Fruit fly (Drosophila melanogaster) whole organism, embryonic: Measurements from ENCODE around the gene 5-HT2B.
A peak's percentile ranks its signal among the peaks of the same experiment; 100 is the strongest.

Experiments used
- CG1024 ChIP-seq: fragments of 200-800 bp; sonication (Bioruptor generic); IDR thresholded peaks from 2 replicates; pipeline ENCODE4 v1.3.6; 2022; ENCODE audit warnings: missing biosample characterization, missing genetic modification characterization
- CG10274 ChIP-seq: fragments of 200-800 bp; sonication (Bioruptor generic); optimal IDR thresholded peaks from 3 replicates; lab custom pipeline; 2017; ENCODE audit warnings: missing biosample characterization, mild to moderate bottlenecking, missing genetic modification characterization
- CG10543 ChIP-seq: fragments of 200-800 bp; sonication (Bioruptor generic); optimal IDR thresholded peaks from 3 replicates; lab custom pipeline; 2017; ENCODE audit warnings: missing biosample characterization, mild to moderate bottlenecking, missing genetic modification characterization, moderate library complexity
- CG10959 ChIP-seq: fragments of 200-800 bp; sonication (Bioruptor generic); IDR thresholded peaks from 2 replicates; pipeline ENCODE4 v1.3.6; 2022; ENCODE audit warnings: missing biosample characterization, missing genetic modification characterization
- CG11456 ChIP-seq: fragments of 200-800 bp; sonication (Bioruptor generic); IDR thresholded peaks from 3 replicates; pipeline ENCODE4 v1.3.6; 2022; ENCODE audit warnings: missing biosample characterization, missing genetic modification characterization
- CG11723 ChIP-seq: fragments of 200-800 bp; sonication (Bioruptor generic); optimal IDR thresholded peaks from 2 replicates; lab custom pipeline; 2017; ENCODE audit warnings: missing biosample characterization, mild to moderate bottlenecking, missing genetic modification characterization
- CG12744 ChIP-seq: fragments of 200-800 bp; sonication (Bioruptor generic); optimal IDR thresholded peaks from 2 replicates; lab custom pipeline; 2016; ENCODE audit warnings: missing biosample characterization, missing genetic modification characterization
- CG13424 ChIP-seq: fragments of 200-800 bp; sonication (Bioruptor generic); optimal IDR thresholded peaks from 2 replicates; lab custom pipeline; 2019; ENCODE audit warnings: missing biosample characterization, mild to moderate bottlenecking, missing genetic modification characterization, moderate library complexity
- CG13775 ChIP-seq: fragments of 200-800 bp; sonication (Bioruptor generic); optimal IDR thresholded peaks from 3 replicates; lab custom pipeline; 2017; ENCODE audit warnings: missing biosample characterization, mild to moderate bottlenecking, missing genetic modification characterization
- CG14050 ChIP-seq: fragments of 200-800 bp; sonication (Bioruptor generic); IDR thresholded peaks from 3 replicates; pipeline ENCODE4 v1.3.6; 2022; ENCODE audit warnings: missing biosample characterization, missing genetic modification characterization
- CG14441 ChIP-seq: fragments of 200-800 bp; sonication (Bioruptor generic); IDR thresholded peaks from 2 replicates; pipeline ENCODE4 v1.3.6; 2022; ENCODE audit warnings: missing biosample characterization, missing genetic modification characterization
- CG15073 ChIP-seq: fragments of 200-800 bp; sonication (Bioruptor generic); optimal IDR thresholded peaks from 2 replicates; lab custom pipeline; 2016; ENCODE audit warnings: missing biosample characterization, missing genetic modification characterization
- CG15601 ChIP-seq: fragments of 200-800 bp; sonication (Bioruptor generic); optimal IDR thresholded peaks from 3 replicates; lab custom pipeline; 2019; ENCODE audit warnings: missing biosample characterization, mild to moderate bottlenecking, missing genetic modification characterization, moderate library complexity
- CG2116 ChIP-seq: fragments of 200-800 bp; sonication (Bioruptor generic); optimal IDR thresholded peaks from 3 replicates; lab custom pipeline; 2018; ENCODE audit warnings: missing biosample characterization, mild to moderate bottlenecking, missing genetic modification characterization
- CG2199 ChIP-seq: fragments of 200-800 bp; sonication (Bioruptor generic); IDR thresholded peaks from 3 replicates; pipeline ENCODE4 v1.3.6; 2022; ENCODE audit warnings: missing biosample characterization, missing genetic modification characterization
- CG4360 ChIP-seq: fragments of 200-800 bp; sonication (Bioruptor generic); IDR thresholded peaks from 2 replicates; pipeline ENCODE4 v1.3.6; 2022; ENCODE audit warnings: missing biosample characterization, missing genetic modification characterization
- CG7271 ChIP-seq: fragments of 200-800 bp; sonication (Bioruptor generic); optimal IDR thresholded peaks from 2 replicates; lab custom pipeline; 2018; ENCODE audit warnings: missing biosample characterization, mild to moderate bottlenecking, missing genetic modification characterization, moderate library complexity
- CG7357 ChIP-seq: fragments of 200-800 bp; sonication (Bioruptor generic); IDR thresholded peaks from 3 replicates; pipeline ENCODE4 v1.3.6; 2022; ENCODE audit warnings: missing biosample characterization, missing genetic modification characterization
- CG7928 ChIP-seq: fragments of 200-800 bp; sonication (Bioruptor generic); optimal IDR thresholded peaks from 2 replicates; lab custom pipeline; 2017; ENCODE audit warnings: missing biosample characterization, mild to moderate bottlenecking, missing genetic modification characterization
- CG7987 ChIP-seq: fragments of 200-800 bp; sonication (Bioruptor generic); optimal IDR thresholded peaks from 2 replicates; lab custom pipeline; 2018; ENCODE audit warnings: missing biosample characterization, mild to moderate bottlenecking, missing genetic modification characterization, moderate library complexity
- D ChIP-seq, 2 experiments: fragments of 200-800 bp in 1 of 2; fragments of >200 bp in 1 of 2; sonication (Bioruptor generic) in 1 of 2; optimal IDR thresholded peaks; 2 replicates in 1 of 2; 3 replicates in 1 of 2; lab custom pipeline; 2017; ENCODE audit warnings: mild to moderate bottlenecking in 1 of 2, missing biosample characterization in 1 of 2, missing genetic modification characterization in 1 of 2, missing genetic modification reagents in 1 of 2
- Elba2 ChIP-seq: fragments of 200-800 bp; sonication (Bioruptor generic); optimal IDR thresholded peaks from 3 replicates; lab custom pipeline; 2016; ENCODE audit warnings: missing biosample characterization, missing genetic modification characterization
- Ets97D ChIP-seq: fragments of 200-800 bp; sonication (Bioruptor generic); optimal IDR thresholded peaks from 3 replicates; lab custom pipeline; 2016; ENCODE audit warnings: missing biosample characterization, missing genetic modification characterization
- Fer3 ChIP-seq: fragments of 200-800 bp; sonication (Bioruptor generic); optimal IDR thresholded peaks from 2 replicates; lab custom pipeline; 2018; ENCODE audit warnings: missing biosample characterization, mild to moderate bottlenecking, missing genetic modification characterization, moderate library complexity
- H15 ChIP-seq: fragments of 200-800 bp; sonication (Bioruptor generic); IDR thresholded peaks from 3 replicates; pipeline ENCODE4 v1.3.6; 2022; ENCODE audit warnings: missing biosample characterization, missing genetic modification characterization
- HLH3B ChIP-seq: fragments of 200-800 bp; sonication (Bioruptor generic); IDR thresholded peaks from 2 replicates; pipeline ENCODE4 v1.3.6; 2022; ENCODE audit warnings: missing biosample characterization, missing genetic modification characterization
- HLHmδ ChIP-seq: fragments of 200-800 bp; sonication (Bioruptor generic); optimal IDR thresholded peaks from 2 replicates; lab custom pipeline; 2018; ENCODE audit warnings: missing biosample characterization, mild to moderate bottlenecking, missing genetic modification characterization, moderate library complexity
- HmgZ ChIP-seq: fragments of 200-800 bp; sonication (Bioruptor generic); optimal IDR thresholded peaks from 2 replicates; lab custom pipeline; 2018; ENCODE audit warnings: missing biosample characterization, mild to moderate bottlenecking, missing genetic modification characterization
- Hr78 ChIP-seq, 2 experiments: fragments of 200-800 bp in 1 of 2; fragments of >200 bp in 1 of 2; sonication (Bioruptor generic) in 1 of 2; optimal IDR thresholded peaks; 2 replicates each; lab custom pipeline; 2017 to 2019; ENCODE audit warnings: missing biosample characterization in 2 of 2, missing genetic modification characterization in 2 of 2, mild to moderate bottlenecking in 1 of 2, moderate library complexity in 1 of 2
- Jarid2 ChIP-seq: fragments of 200-800 bp; sonication (Bioruptor generic); optimal IDR thresholded peaks from 3 replicates; lab custom pipeline; 2017; ENCODE audit warnings: mild to moderate bottlenecking, missing biosample characterization, missing genetic modification reagents, missing genetic modification characterization
- Neu2 ChIP-seq: fragments of 200-800 bp; sonication (Bioruptor generic); optimal IDR thresholded peaks from 3 replicates; lab custom pipeline; 2016; ENCODE audit warnings: missing biosample characterization, missing genetic modification characterization, borderline replicate concordance
- Rx ChIP-seq: fragments of 200-800 bp; sonication (Bioruptor generic); IDR thresholded peaks from 2 replicates; pipeline ENCODE4 v1.3.6; 2022; ENCODE audit warnings: missing biosample characterization, missing genetic modification characterization
- Side ChIP-seq: fragments of 200-800 bp; sonication (Bioruptor generic); optimal IDR thresholded peaks from 2 replicates; lab custom pipeline; 2016; ENCODE audit warnings: missing biosample characterization, missing genetic modification characterization
- Sox102F ChIP-seq: fragments of 200-800 bp; sonication (Bioruptor generic); optimal IDR thresholded peaks from 2 replicates; lab custom pipeline; 2018; ENCODE audit warnings: missing biosample characterization, mild to moderate bottlenecking, missing genetic modification characterization, moderate library complexity
- Sry-β ChIP-seq: fragments of 200-800 bp; sonication (Bioruptor generic); optimal IDR thresholded peaks from 2 replicates; lab custom pipeline; 2018; ENCODE audit warnings: missing biosample characterization, mild to moderate bottlenecking, missing genetic modification characterization, moderate library complexity
- Tbp ChIP-seq: fragments of >200 bp; optimal IDR thresholded peaks from 2 replicates; lab custom pipeline; 2018; ENCODE audit warnings: missing biosample characterization, missing genetic modification characterization
- Xbp1 ChIP-seq: fragments of 200-800 bp; sonication (Bioruptor generic); optimal IDR thresholded peaks from 3 replicates; lab custom pipeline; 2016; ENCODE audit warnings: missing biosample characterization, mild to moderate bottlenecking, missing genetic modification characterization
- al ChIP-seq: fragments of 200-800 bp; sonication (Bioruptor generic); IDR thresholded peaks from 2 replicates; pipeline ENCODE4 v1.3.6; 2022; ENCODE audit warnings: missing biosample characterization, missing genetic modification characterization
- ash1 ChIP-seq: fragments of 200-800 bp; sonication (Bioruptor generic); optimal IDR thresholded peaks from 2 replicates; lab custom pipeline; 2018; ENCODE audit warnings: missing biosample characterization, mild to moderate bottlenecking, missing genetic modification characterization
- btn ChIP-seq: fragments of 200-800 bp; sonication (Bioruptor generic); optimal IDR thresholded peaks from 2 replicates; lab custom pipeline; 2016; ENCODE audit warnings: missing biosample characterization, missing genetic modification characterization
- cas ChIP-seq: fragments of 200-800 bp; sonication (Bioruptor generic); IDR thresholded peaks from 2 replicates; pipeline ENCODE4 v1.3.6; 2022; ENCODE audit warnings: missing biosample characterization, missing genetic modification characterization
- chif ChIP-seq, 2 experiments: fragments of 200-800 bp; sonication (Bioruptor generic); optimal IDR thresholded peaks; 3 replicates each; lab custom pipeline; 2016; ENCODE audit warnings: missing biosample characterization in 2 of 2, missing genetic modification characterization in 2 of 2
- chm ChIP-seq: fragments of 200-800 bp; sonication (Bioruptor generic); IDR thresholded peaks from 2 replicates; pipeline ENCODE4 v1.3.6; 2022; ENCODE audit warnings: missing biosample characterization, missing genetic modification characterization
- corto ChIP-seq: fragments of 200-800 bp; sonication (Bioruptor generic); optimal IDR thresholded peaks from 2 replicates; lab custom pipeline; 2016; ENCODE audit warnings: missing biosample characterization, mild to moderate bottlenecking, missing genetic modification characterization, moderate library complexity
- croc ChIP-seq: fragments of 200-800 bp; sonication (Bioruptor generic); conservative IDR thresholded peaks from 3 replicates; pipeline ENCODE4 v1.3.6; 2022; ENCODE audit warnings: missing biosample characterization, missing genetic modification characterization
- emc ChIP-seq: fragments of 200-800 bp; sonication (Bioruptor generic); optimal IDR thresholded peaks from 2 replicates; lab custom pipeline; 2016; ENCODE audit warnings: missing biosample characterization, missing genetic modification characterization
- gcm ChIP-seq: fragments of 200-800 bp; sonication (Bioruptor generic); optimal IDR thresholded peaks from 2 replicates; lab custom pipeline; 2019; ENCODE audit warnings: missing biosample characterization, mild to moderate bottlenecking, missing genetic modification characterization, moderate library complexity
- insv ChIP-seq, 2 experiments: fragments of 200-800 bp; sonication (Bioruptor generic); optimal IDR thresholded peaks; 3 replicates each; lab custom pipeline; 2016 to 2018; ENCODE audit warnings: missing biosample characterization in 2 of 2, missing genetic modification characterization in 2 of 2
- lilli ChIP-seq: fragments of 200-800 bp; sonication (Bioruptor generic); optimal IDR thresholded peaks from 3 replicates; lab custom pipeline; 2016; ENCODE audit warnings: missing biosample characterization, missing genetic modification characterization
- schlank ChIP-seq: fragments of 200-800 bp; sonication (Bioruptor generic); optimal IDR thresholded peaks from 2 replicates; lab custom pipeline; 2018; ENCODE audit warnings: missing biosample characterization, mild to moderate bottlenecking, missing genetic modification characterization
- yki ChIP-seq: fragments of >200 bp; optimal IDR thresholded peaks from 3 replicates; lab custom pipeline; 2018

5-HT2B gene

DNA sequence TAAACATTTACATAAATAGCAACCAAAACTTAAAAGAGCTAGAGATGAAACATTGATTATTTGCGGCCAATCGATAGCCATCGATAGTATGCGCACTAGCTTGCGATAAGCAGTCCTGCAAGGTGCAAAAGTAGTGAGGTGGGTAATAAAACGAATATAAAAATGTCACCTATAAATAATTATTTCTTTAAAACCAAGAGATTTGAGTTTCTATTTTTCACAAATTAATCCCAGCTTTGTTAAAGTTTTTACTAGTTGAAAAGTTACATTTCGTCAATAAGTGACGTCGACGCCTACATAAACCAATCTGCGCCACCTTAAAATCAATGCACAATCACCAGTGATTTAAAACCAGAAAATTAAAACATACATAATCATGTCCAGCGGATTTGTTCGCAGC, 72.7 kb downstream of the 5-HT2B start, which contains the start of the genes Mkk4 and SLIRP2 (continued):
- TF ChIP-seq Sox102F (GFP tag; lab: Kevin White, UChicago) (peak; percentile 99), gcm (GFP tag; lab: Kevin White, UChicago) (peak; percentile 99), CG2199 (GFP tag; lab: Robert Waterston, UW) (peak; percentile 99), ash1 (GFP tag; lab: Kevin White, UChicago) (peak; percentile 89), corto (GFP tag; lab: Kevin White, UChicago) (peak; percentile 95), CG2116 (GFP tag; lab: Kevin White, UChicago) (peak; percentile 96), CG13775 (GFP tag; lab: Kevin White, UChicago) (peak; percentile 99), emc (peak; percentile 98), CG4360 (peak; percentile 90), al (GFP tag; lab: Robert Waterston, UW) (peak; percentile 98), insv (GFP tag; optimal IDR thresholded peaks at IDR 0.05; lab: Kevin White, UChicago) (peak; percentile 29 to 81), HLHmδ (GFP tag; lab: Kevin White, UChicago) (peak; percentile 10), HLH3B (peak; percentile 99), CG10543 (GFP tag; lab: Kevin White, UChicago) (peak; percentile 98), H15 (peak; percentile 99), cas (GFP tag; lab: Robert Waterston, UW) (peak; percentile 97), croc (GFP tag; lab: Robert Waterston, UW) (peak; percentile 98), Neu2 (GFP tag; lab: Kevin White, UChicago) (peak; percentile 95), CG12744 (GFP tag; lab: Kevin White, UChicago) (peak; percentile 99), Rx (peak; percentile 97), Fer3 (tag; lab: Kevin White, UChicago) (peak; percentile 99), Elba2 (peak; percentile 95), CG14050 (GFP tag; lab: Robert Waterston, UW) (peak; percentile 99), schlank (tag; lab: Kevin White, UChicago) (peak; percentile 95), Sry-β (GFP tag; lab: Kevin White, UChicago) (peak; percentile 75), CG13424 (tag; lab: Kevin White, UChicago) (peak; percentile 99), CG7928 (GFP tag; lab: Kevin White, UChicago) (peak; percentile 98), CG1024 (GFP tag; lab: Robert Waterston, UW) (peak; percentile 96), Jarid2 (peak; percentile 91), CG11456 (GFP tag; lab: Robert Waterston, UW) (peak; percentile 99), Xbp1 (GFP tag; lab: Kevin White, UChicago) (peak; percentile 100), Tbp (GFP tag; lab: Kevin White, UChicago) (no peak), chif (GFP tag; optimal IDR thresholded peaks at IDR 0.05; lab: Kevin White, UChicago) (peak; percentile 99), CG7987 (peak; percentile 97), CG15601 (peak; percentile 98), CG7357 (GFP tag; lab: Robert Waterston, UW) (peak; percentile 96), CG14441 (peak; percentile 99), Ets97D (GFP tag; lab: Kevin White, UChicago) (peak; percentile 95), Side (GFP tag; lab: Kevin White, UChicago) (peak; percentile 99), btn (peak; percentile 97), CG7271 (peak; percentile 97), CG15073 (peak; percentile 92), chm (peak; percentile 99), CG10959 (GFP tag; lab: Robert Waterston, UW) (peak; percentile 99), CG10274 (GFP tag; lab: Kevin White, UChicago) (peak; percentile 92), CG11723 (peak; percentile 98), Hr78 (GFP tag; optimal IDR thresholded peaks at IDR 0.05; lab: Kevin White, UChicago) (peak in 1 of 2 experiments; percentile 92), HmgZ (tag; lab: Kevin White, UChicago) (peak; percentile 99), D (optimal IDR thresholded peaks at IDR 0.05; lab: Kevin White, UChicago) (no peak), D (GFP tag; optimal IDR thresholded peaks at IDR 0.05; lab: Kevin White, UChicago) (peak; percentile 98), yki (no peak), lilli (GFP tag; lab: Kevin White, UChicago) (peak; percentile 100)
